Worm (Caenorhabditis elegans) whole organism, late embryonic: ENCODE data around the gene C07B5.8.
A peak's percentile ranks its signal among the peaks of the same experiment; 100 is the strongest.

Experiments
- F13H6.1 ChIP-seq: sonication (generic microtip); optimal IDR thresholded peaks from 2 replicates; lab custom pipeline; 2016; ENCODE audit warnings: missing genetic modification characterization, missing compliant biosample characterization
- K09A11.1 ChIP-seq: sonication (generic microtip); optimal IDR thresholded peaks from 2 replicates; lab custom pipeline; 2017; ENCODE audit warnings: antibody characterized with exemption, mild to moderate bottlenecking, missing genetic modification characterization, missing compliant biosample characterization; ENCODE audit not compliant: insufficient read depth
- T23F11.4 ChIP-seq: fragments of 200-800 bp; sonication (Bioruptor generic); optimal IDR thresholded peaks from 2 replicates; lab custom pipeline; 2018; ENCODE audit warnings: mild to moderate bottlenecking, missing genetic modification characterization, missing compliant biosample characterization
- Y22D7AL.16 ChIP-seq: sonication (generic microtip); optimal IDR thresholded peaks from 2 replicates; lab custom pipeline; 2016; ENCODE audit warnings: missing genetic modification characterization, missing compliant biosample characterization
- ama-1 ChIP-seq: fragments of 150-350 bp; optimal IDR thresholded peaks from 2 replicates; lab custom pipeline; 2014
- ceh-22 ChIP-seq: sonication (generic microtip); optimal IDR thresholded peaks from 2 replicates; lab custom pipeline; 2017; ENCODE audit warnings: missing biosample characterization, missing genetic modification characterization
- ceh-24 ChIP-seq: sonication (generic microtip); optimal IDR thresholded peaks from 2 replicates; lab custom pipeline; 2016; ENCODE audit warnings: mild to moderate bottlenecking, missing genetic modification characterization, missing compliant biosample characterization
- ceh-30 ChIP-seq: fragments of 150-350 bp; optimal IDR thresholded peaks from 2 replicates; lab custom pipeline; 2014; ENCODE audit warnings: missing biosample characterization, missing genetic modification characterization
- ceh-31 ChIP-seq: sonication (generic microtip); optimal IDR thresholded peaks from 2 replicates; lab custom pipeline; 2016; ENCODE audit warnings: missing genetic modification characterization, missing compliant biosample characterization
- ceh-48 ChIP-seq: sonication (generic microtip); optimal IDR thresholded peaks from 2 replicates; lab custom pipeline; 2016; ENCODE audit warnings: missing genetic modification characterization, inconsistent platforms, missing compliant biosample characterization
- ceh-6 ChIP-seq: fragments of 200-800 bp; sonication (Bioruptor generic); optimal IDR thresholded peaks from 2 replicates; lab custom pipeline; 2018; ENCODE audit warnings: mild to moderate bottlenecking, missing genetic modification characterization, missing compliant biosample characterization
- ceh-9 ChIP-seq: sonication (generic microtip); optimal IDR thresholded peaks from 2 replicates; lab custom pipeline; 2016; ENCODE audit warnings: mild to moderate bottlenecking, missing genetic modification characterization, inconsistent platforms, missing compliant biosample characterization
- che-1 ChIP-seq: sonication (generic microtip); optimal IDR thresholded peaks from 2 replicates; lab custom pipeline; 2016; ENCODE audit warnings: mild to moderate bottlenecking, missing genetic modification characterization, missing compliant biosample characterization
- dmd-4 ChIP-seq: sonication (generic microtip); optimal IDR thresholded peaks from 2 replicates; lab custom pipeline; 2016; ENCODE audit warnings: borderline replicate concordance, missing genetic modification characterization, missing compliant biosample characterization
- dve-1 ChIP-seq: sonication (generic microtip); optimal IDR thresholded peaks from 2 replicates; lab custom pipeline; 2017; ENCODE audit warnings: antibody characterized with exemption, mild to moderate bottlenecking, missing genetic modification characterization, missing compliant biosample characterization
- elt-2 ChIP-seq: sonication (generic microtip); optimal IDR thresholded peaks from 2 replicates; lab custom pipeline; 2016; ENCODE audit warnings: missing genetic modification reagents, missing genetic modification characterization, missing compliant biosample characterization
- ets-4 ChIP-seq: sonication (generic microtip); optimal IDR thresholded peaks from 2 replicates; lab custom pipeline; 2016; ENCODE audit warnings: missing genetic modification characterization, missing compliant biosample characterization
- eyg-1 ChIP-seq: sonication (generic microtip); optimal IDR thresholded peaks from 2 replicates; lab custom pipeline; 2016; ENCODE audit warnings: missing genotype, missing genetic modification characterization, missing compliant biosample characterization
- fkh-6 ChIP-seq: sonication (generic microtip); optimal IDR thresholded peaks from 2 replicates; lab custom pipeline; 2016; ENCODE audit warnings: missing genetic modification characterization, missing compliant biosample characterization
- hlh-13 ChIP-seq: fragments of 200-800 bp; sonication (Bioruptor generic); optimal IDR thresholded peaks from 2 replicates; lab custom pipeline; 2018; ENCODE audit warnings: mild to moderate bottlenecking, missing genetic modification characterization, missing compliant biosample characterization
- hlh-6 ChIP-seq: sonication (generic microtip); optimal IDR thresholded peaks from 2 replicates; lab custom pipeline; 2016; ENCODE audit warnings: missing genotype, missing genetic modification characterization, missing compliant biosample characterization
- hlh-8 ChIP-seq: sonication (generic microtip); optimal IDR thresholded peaks from 2 replicates; lab custom pipeline; 2016; ENCODE audit warnings: missing genotype, missing genetic modification characterization, missing compliant biosample characterization
- lin-11 ChIP-seq: fragments of 200-800 bp; sonication (Bioruptor generic); optimal IDR thresholded peaks from 2 replicates; lab custom pipeline; 2018; ENCODE audit warnings: mild to moderate bottlenecking, missing genetic modification characterization, missing compliant biosample characterization
- mec-3 ChIP-seq: sonication (generic microtip); optimal IDR thresholded peaks from 2 replicates; lab custom pipeline; 2016; ENCODE audit warnings: borderline replicate concordance, missing genetic modification characterization, missing compliant biosample characterization
- nhr-11 ChIP-seq: fragments of 150-350 bp; optimal IDR thresholded peaks from 2 replicates; lab custom pipeline; 2014; ENCODE audit warnings: missing biosample characterization, missing genetic modification characterization
- nhr-232 ChIP-seq: sonication (generic microtip); optimal IDR thresholded peaks from 2 replicates; lab custom pipeline; 2016; ENCODE audit warnings: missing genetic modification characterization, missing compliant biosample characterization
- npax-4 ChIP-seq: sonication (generic microtip); optimal IDR thresholded peaks from 2 replicates; lab custom pipeline; 2016; ENCODE audit warnings: missing genetic modification characterization, missing compliant biosample characterization
- odd-2 ChIP-seq: sonication (generic microtip); optimal IDR thresholded peaks from 2 replicates; lab custom pipeline; 2017; ENCODE audit warnings: antibody characterized with exemption, mild to moderate bottlenecking, missing genetic modification characterization, missing compliant biosample characterization
- pag-3 ChIP-seq: sonication (generic microtip); optimal IDR thresholded peaks from 2 replicates; lab custom pipeline; 2016; ENCODE audit warnings: missing compliant biosample characterization, missing genetic modification characterization, borderline replicate concordance
- pat-9 ChIP-seq: fragments of 200-800 bp; sonication (Bioruptor generic); optimal IDR thresholded peaks from 2 replicates; lab custom pipeline; 2018; ENCODE audit warnings: mild to moderate bottlenecking, missing genetic modification characterization, moderate library complexity, missing compliant biosample characterization
- pax-1 ChIP-seq: fragments of 150-350 bp; optimal IDR thresholded peaks from 2 replicates; lab custom pipeline; 2014; ENCODE audit warnings: missing biosample characterization, missing genetic modification characterization
- pqm-1 ChIP-seq: sonication (generic microtip); optimal IDR thresholded peaks from 2 replicates; lab custom pipeline; 2016; ENCODE audit warnings: missing genetic modification characterization, missing compliant biosample characterization
- rnt-1 ChIP-seq: sonication (generic microtip); optimal IDR thresholded peaks from 2 replicates; lab custom pipeline; 2016; ENCODE audit warnings: missing genetic modification characterization, missing compliant biosample characterization
- sdc-2 ChIP-seq: sonication (generic microtip); optimal IDR thresholded peaks from 2 replicates; lab custom pipeline; 2016; ENCODE audit warnings: missing genotype, missing genetic modification characterization, missing compliant biosample characterization
- sox-2 ChIP-seq: fragments of 200-800 bp; sonication (Bioruptor generic); IDR thresholded peaks from 2 replicates; pipeline ENCODE4 v1.3.6; 2022; ENCODE audit warnings: missing genetic modification reagents, missing genetic modification characterization, missing compliant biosample characterization
- sox-4 ChIP-seq: sonication (generic microtip); optimal IDR thresholded peaks from 2 replicates; lab custom pipeline; 2017; ENCODE audit warnings: mild to moderate bottlenecking, missing genetic modification characterization, inconsistent platforms, missing compliant biosample characterization
- tbx-2 ChIP-seq: sonication (generic microtip); optimal IDR thresholded peaks from 2 replicates; lab custom pipeline; 2016; ENCODE audit warnings: missing genetic modification characterization, missing compliant biosample characterization
- tbx-7 ChIP-seq: sonication (generic microtip); optimal IDR thresholded peaks from 2 replicates; lab custom pipeline; 2016; ENCODE audit warnings: missing genotype, missing genetic modification characterization, missing compliant biosample characterization
- ttx-3 ChIP-seq: sonication (generic microtip); optimal IDR thresholded peaks from 2 replicates; lab custom pipeline; 2016; ENCODE audit warnings: missing genetic modification reagents, missing genetic modification characterization, missing compliant biosample characterization
- unc-3 ChIP-seq, 2 experiments: fragments of 200-800 bp in 1 of 2; sonication (Bioruptor generic) in 1 of 2; sonication (generic microtip) in 1 of 2; conservative IDR thresholded peaks in 1 of 2; optimal IDR thresholded peaks in 1 of 2; 2 replicates each; pipeline versions ENCODE4 v1.3.6 to Lab custom; 2016 to 2022; ENCODE audit warnings: missing compliant biosample characterization in 2 of 2, missing genetic modification characterization in 2 of 2, missing genetic modification reagents in 1 of 2
- unc-42 ChIP-seq: sonication (generic microtip); optimal IDR thresholded peaks from 2 replicates; lab custom pipeline; 2016; ENCODE audit warnings: missing genotype, missing genetic modification characterization, missing compliant biosample characterization
- ztf-16 ChIP-seq: sonication (generic microtip); optimal IDR thresholded peaks from 2 replicates; lab custom pipeline; 2017; ENCODE audit warnings: missing genetic modification characterization, missing compliant biosample characterization

Gene C07B5.8

ce11 chrX:9568574-9568973 lies 32.0 kb upstream of the C07B5.8 start:
- peak; percentile 20 for TF ChIP-seq elt-2
- TF ChIP-seq ttx-3 = no peak

- TF ChIP-seq unc-42 = no peak
- TF ChIP-seq pat-9 (tag; lab: Kevin White, UChicago) = no peak
- TF ChIP-seq hlh-8 (tag; lab: Kevin White, UChicago) = no peak
- TF ChIP-seq dve-1 = no peak
- no peak for TF ChIP-seq K09A11.1 (tag; lab: Kevin White, UChicago)
- no peak for TF ChIP-seq sox-2 (GFP tag; lab: Robert Waterston, UW)
- no peak for TF ChIP-seq ceh-48 (tag; lab: Kevin White, UChicago)
These were observed 29.9 kb upstream of the C07B5.8 start, which contains the start of gene F49E2.2 for ce11 chrX:9566429-9566828. Gene F49E2.2 (plus strand): TSS chrX:9566729.

- TF ChIP-seq dmd-4 (tag; lab: Kevin White, UChicago) = no peak
- TF ChIP-seq rnt-1 (tag; lab: Kevin White, UChicago) = no peak
- no peak for TF ChIP-seq hlh-13 (GFP tag; lab: Kevin White, UChicago)
- TF ChIP-seq ceh-22 (tag; lab: Kevin White, UChicago) = no peak
- no peak for TF ChIP-seq sox-4 (tag; lab: Kevin White, UChicago)
- no peak for TF ChIP-seq unc-42
- TF ChIP-seq ceh-6 (GFP tag; lab: Kevin White, UChicago) = no peak
- no peak for TF ChIP-seq hlh-6 (tag; lab: Kevin White, UChicago)
- TF ChIP-seq tbx-2 (tag; lab: Kevin White, UChicago) = no peak
- TF ChIP-seq ztf-16 (tag; lab: Kevin White, UChicago) = no peak
- TF ChIP-seq tbx-7 (tag; lab: Kevin White, UChicago) = no peak
- no peak for TF ChIP-seq eyg-1 (tag; lab: Kevin White, UChicago)
- TF ChIP-seq sdc-2 (tag; lab: Kevin White, UChicago) = no peak
- no peak for TF ChIP-seq F13H6.1 (tag; lab: Kevin White, UChicago)
- no peak for TF ChIP-seq ceh-9 (tag; lab: Kevin White, UChicago)
- no peak for TF ChIP-seq hlh-8 (tag; lab: Kevin White, UChicago)
- no peak for TF ChIP-seq ceh-30
- TF ChIP-seq pax-1 (tag; lab: Kevin White, UChicago) = no peak
- TF ChIP-seq nhr-11 = no peak
These were observed 29.3 kb upstream of the C07B5.8 start, which contains the start of gene moc-5 for ce11 chrX:9565881-9566280. Gene moc-5 (minus strand): TSS chrX:9565981.

- TF ChIP-seq T23F11.4 (GFP tag; lab: Kevin White, UChicago) = no peak
- TF ChIP-seq ets-4 = no peak
- TF ChIP-seq pag-3 (tag; lab: Kevin White, UChicago) = no peak
- no peak for TF ChIP-seq pqm-1 (tag; lab: Kevin White, UChicago)
- TF ChIP-seq nhr-11 = no peak
- TF ChIP-seq npax-4 (tag; lab: Kevin White, UChicago) = no peak
- peak; percentile 35 for TF ChIP-seq elt-2
- TF ChIP-seq che-1 (tag; lab: Kevin White, UChicago) = no peak
These were observed 24.4 kb upstream of the C07B5.8 start for ce11 chrX:9560931-9561330.

- no peak for TF ChIP-seq nhr-232 (tag; lab: Kevin White, UChicago)
- no peak for TF ChIP-seq ttx-3
- TF ChIP-seq ceh-48 (tag; lab: Kevin White, UChicago) = no peak
- no peak for TF ChIP-seq nhr-11
- no peak for TF ChIP-seq Y22D7AL.16 (tag; lab: Kevin White, UChicago)
- TF ChIP-seq ama-1 = no peak
- TF ChIP-seq fkh-6 (tag; lab: Kevin White, UChicago) = no peak
- no peak for TF ChIP-seq che-1 (tag; lab: Kevin White, UChicago)
- no peak for TF ChIP-seq ceh-31 (tag; lab: Kevin White, UChicago)
- no peak for TF ChIP-seq rnt-1 (tag; lab: Kevin White, UChicago)
- TF ChIP-seq odd-2 (tag; lab: Kevin White, UChicago) = no peak
- no peak for TF ChIP-seq ceh-22 (tag; lab: Kevin White, UChicago)
- TF ChIP-seq ceh-24 (tag; lab: Kevin White, UChicago) = no peak
- no peak for TF ChIP-seq lin-11 (tag; lab: Kevin White, UChicago)
- TF ChIP-seq mec-3 (tag; lab: Kevin White, UChicago) = no peak
- TF ChIP-seq unc-3 (GFP tag; conservative IDR thresholded peaks at IDR 0.05; lab: Robert Waterston, UW) = no peak
- TF ChIP-seq unc-3 (tag; optimal IDR thresholded peaks at IDR 0.05; lab: Kevin White, UChicago) = no peak
- TF ChIP-seq ceh-30 = no peak
- TF ChIP-seq unc-42 = no peak
These were observed 19.5 kb upstream of the C07B5.8 start for ce11 chrX:9556038-9556437.
